Worm (Caenorhabditis elegans): ENCODE results near the gene str-123.

DNA sequence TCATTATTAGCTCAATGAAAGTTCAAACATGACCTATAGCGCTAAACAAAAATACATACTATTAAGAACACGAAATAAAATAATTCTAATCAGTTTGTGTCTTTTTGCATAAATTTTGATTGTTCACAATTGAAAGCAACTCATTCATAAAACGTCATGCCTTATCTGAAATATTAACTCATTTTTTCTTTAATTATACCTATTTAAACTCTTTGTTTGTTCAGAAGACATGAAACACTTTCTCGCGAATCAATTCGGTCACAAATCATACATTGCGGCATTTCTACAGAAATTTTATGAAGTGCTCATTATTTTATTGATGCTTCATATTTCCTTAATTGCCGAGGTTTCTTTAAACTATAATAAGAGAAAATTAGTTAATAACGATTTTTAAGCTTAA, 16.8 kb downstream of the str-123 start:
- TF ChIP-seq lin-1 (GFP tag; IDR thresholded peaks at IDR 0.05) (no peak), fkh-10 (GFP tag; optimal IDR thresholded peaks at IDR 0.05) (no peak), jun-1 (tag; optimal IDR thresholded peaks at IDR 0.05) (no peak), hlh-30 (tag; optimal IDR thresholded peaks at IDR 0.05; ENCODE audit: insufficient read depth) (no peak), lsy-2 (tag; optimal IDR thresholded peaks at IDR 0.05) (no peak), nhr-11 (tag; optimal IDR thresholded peaks at IDR 0.05) (no peak)

Data from whole organism, L4 larva.